Worm (Caenorhabditis elegans) whole organism, young adult: ENCODE results near the gene C03B1.7.

Source experiments
- B0019.2 ChIP-seq: fragments of 200-800 bp; sonication (Bioruptor generic); conservative IDR thresholded peaks from 2 replicates; pipeline ENCODE4 v1.3.6; 2022; ENCODE audit warnings: missing genetic modification reagents, missing genetic modification characterization, missing compliant biosample characterization
- D2030.7 ChIP-seq: fragments of 200-800 bp; sonication (Bioruptor generic); IDR thresholded peaks from 2 replicates; pipeline ENCODE4 v1.3.6; 2022; ENCODE audit warnings: missing genetic modification reagents, missing genetic modification characterization, missing compliant biosample characterization
- F23B12.7 ChIP-seq: sonication (generic microtip); optimal IDR thresholded peaks from 2 replicates; lab custom pipeline; 2017; ENCODE audit warnings: missing genetic modification characterization, mild to moderate bottlenecking, missing compliant biosample characterization, antibody characterized with exemption, moderate library complexity; ENCODE audit not compliant: insufficient read depth
- F39B2.1 ChIP-seq: fragments of 200-800 bp; sonication (Bioruptor generic); IDR thresholded peaks from 2 replicates; pipeline ENCODE4 v1.3.6; 2022; ENCODE audit warnings: missing genetic modification reagents, missing genetic modification characterization, missing compliant biosample characterization
- F49E8.2 ChIP-seq: sonication (generic microtip); optimal IDR thresholded peaks from 3 replicates; lab custom pipeline; 2017; ENCODE audit warnings: missing genetic modification characterization, mild to moderate bottlenecking, missing compliant biosample characterization, antibody characterized with exemption, moderate library complexity; ENCODE audit not compliant: insufficient read depth
- F52B5.7 ChIP-seq: sonication (generic microtip); optimal IDR thresholded peaks from 2 replicates; lab custom pipeline; 2016; ENCODE audit warnings: mild to moderate bottlenecking, missing genetic modification characterization, missing compliant biosample characterization
- Y53G8AR.9 ChIP-seq: fragments of 200-800 bp; sonication (Bioruptor generic); conservative IDR thresholded peaks from 2 replicates; pipeline ENCODE4 v1.3.6; 2022; ENCODE audit warnings: missing genetic modification reagents, missing genetic modification characterization, missing compliant biosample characterization
- aptf-2 ChIP-seq: fragments of 200-800 bp; sonication (Bioruptor generic); conservative IDR thresholded peaks from 2 replicates; pipeline ENCODE4 v1.3.6; 2022; ENCODE audit warnings: missing genetic modification reagents, missing genetic modification characterization, missing compliant biosample characterization
- ccch-3 ChIP-seq: fragments of 200-800 bp; sonication (Bioruptor generic); optimal IDR thresholded peaks from 2 replicates; lab custom pipeline; 2018; ENCODE audit warnings: mild to moderate bottlenecking, missing genetic modification characterization, missing compliant biosample characterization
- cebp-1 ChIP-seq, 2 experiments: fragments of 200-800 bp in 1 of 2; sonication (Bioruptor generic) in 1 of 2; sonication (generic microtip) in 1 of 2; IDR thresholded peaks in 1 of 2; optimal IDR thresholded peaks in 1 of 2; 2 replicates each; pipeline versions ENCODE4 v1.3.6 to Lab custom; 2017 to 2022; ENCODE audit warnings: missing compliant biosample characterization in 2 of 2, missing genetic modification characterization in 2 of 2, mild to moderate bottlenecking in 1 of 2, missing genetic modification reagents in 1 of 2, moderate library complexity in 1 of 2
- ceh-79 ChIP-seq: sonication (generic microtip); optimal IDR thresholded peaks from 2 replicates; lab custom pipeline; 2017; ENCODE audit warnings: mild to moderate bottlenecking, missing genetic modification characterization, missing compliant biosample characterization
- die-1 ChIP-seq: sonication (generic microtip); optimal IDR thresholded peaks from 2 replicates; lab custom pipeline; 2016; ENCODE audit warnings: missing genotype, mild to moderate bottlenecking, missing genetic modification characterization, missing compliant biosample characterization
- fkh-3 ChIP-seq: sonication (generic microtip); optimal IDR thresholded peaks from 2 replicates; lab custom pipeline; 2016; ENCODE audit warnings: mild to moderate bottlenecking, missing genetic modification characterization, missing compliant biosample characterization
- hsf-1 ChIP-seq: fragments of 200-800 bp; sonication (Bioruptor generic); IDR thresholded peaks from 2 replicates; pipeline ENCODE4 v1.3.6; 2022; ENCODE audit warnings: missing genetic modification reagents, missing genetic modification characterization, missing compliant biosample characterization
- lin-26 ChIP-seq: fragments of 200-800 bp; sonication (Bioruptor generic); IDR thresholded peaks from 2 replicates; pipeline ENCODE4 v1.3.6; 2022; ENCODE audit warnings: missing genetic modification reagents, missing genetic modification characterization, missing compliant biosample characterization
- lsy-27 ChIP-seq: sonication (generic microtip); optimal IDR thresholded peaks from 2 replicates; lab custom pipeline; 2017; ENCODE audit warnings: missing genetic modification characterization, mild to moderate bottlenecking, missing compliant biosample characterization, antibody characterized with exemption, missing genotype, borderline replicate concordance; ENCODE audit not compliant: insufficient read depth
- mel-28 ChIP-seq: sonication (generic microtip); optimal IDR thresholded peaks from 2 replicates; lab custom pipeline; 2016; ENCODE audit warnings: borderline replicate concordance, mild to moderate bottlenecking, missing genetic modification characterization, missing compliant biosample characterization
- mxl-1 ChIP-seq: sonication (generic microtip); optimal IDR thresholded peaks from 2 replicates; lab custom pipeline; 2016; ENCODE audit warnings: missing genetic modification characterization, missing compliant biosample characterization
- nhr-90 ChIP-seq: sonication (generic microtip); optimal IDR thresholded peaks from 2 replicates; lab custom pipeline; 2016; ENCODE audit warnings: missing genotype, mild to moderate bottlenecking, missing genetic modification characterization, missing compliant biosample characterization
- rec-8 ChIP-seq, 2 experiments: sonication (generic microtip); optimal IDR thresholded peaks; 2 replicates each; lab custom pipeline; 2016; ENCODE audit warnings: mild to moderate bottlenecking in 2 of 2, missing genetic modification characterization in 2 of 2, missing genetic modification reagents in 2 of 2, missing genotype in 2 of 2, missing biosample characterization in 1 of 2, missing compliant biosample characterization in 1 of 2, moderate library complexity in 1 of 2
- rpc-1 ChIP-seq, 2 experiments: fragments of 150-350 bp in 1 of 2; sonication (generic microtip) in 1 of 2; optimal IDR thresholded peaks; 2 replicates each; lab custom pipeline; 2014 to 2018; ENCODE audit warnings: missing biosample characterization in 1 of 2, missing genetic modification characterization in 1 of 2, missing genetic modification reagents in 1 of 2, missing genotype in 1 of 2
- sdz-38 ChIP-seq: sonication (generic microtip); optimal IDR thresholded peaks from 2 replicates; lab custom pipeline; 2016; ENCODE audit warnings: missing genotype, missing genetic modification characterization, missing compliant biosample characterization
- snpc-1.1 ChIP-seq: sonication (generic microtip); optimal IDR thresholded peaks from 2 replicates; lab custom pipeline; 2017; ENCODE audit warnings: missing genetic modification characterization, mild to moderate bottlenecking, missing compliant biosample characterization, antibody characterized with exemption, moderate library complexity, missing genotype, missing genetic modification reagents; ENCODE audit not compliant: insufficient read depth
- snpc-1.3 ChIP-seq: sonication (generic microtip); optimal IDR thresholded peaks from 2 replicates; lab custom pipeline; 2017; ENCODE audit warnings: missing genetic modification characterization, mild to moderate bottlenecking, missing compliant biosample characterization, antibody characterized with exemption, moderate library complexity, missing genotype, missing genetic modification reagents; ENCODE audit not compliant: insufficient read depth
- snpc-4 ChIP-seq, 5 experiments: fragments of 150-350 bp in 1 of 5; sonication (generic microtip) in 4 of 5; optimal IDR thresholded peaks; 2 replicates each; lab custom pipeline; 2014 to 2018; ENCODE audit warnings: missing genetic modification characterization in 5 of 5, missing biosample characterization in 3 of 5, antibody characterized with exemption in 2 of 5, mild to moderate bottlenecking in 2 of 5, missing compliant biosample characterization in 2 of 5, missing genotype in 2 of 5, moderate library complexity in 2 of 5, missing genetic modification reagents in 1 of 5
- zfh-2 ChIP-seq: fragments of 200-800 bp; sonication (Bioruptor generic); conservative IDR thresholded peaks from 2 replicates; pipeline ENCODE4 v1.3.6; 2022; ENCODE audit warnings: missing genetic modification reagents, missing genetic modification characterization, missing compliant biosample characterization
- ztf-22 ChIP-seq: fragments of 200-800 bp; sonication (Bioruptor generic); optimal IDR thresholded peaks from 2 replicates; lab custom pipeline; 2018; ENCODE audit warnings: mild to moderate bottlenecking, missing genetic modification characterization, moderate library complexity, missing compliant biosample characterization
- ztf-3 ChIP-seq: fragments of 200-800 bp; sonication (Bioruptor generic); optimal IDR thresholded peaks from 2 replicates; lab custom pipeline; 2018; ENCODE audit warnings: mild to moderate bottlenecking, missing genetic modification characterization, missing compliant biosample characterization

Gene C03B1.7

DNA sequence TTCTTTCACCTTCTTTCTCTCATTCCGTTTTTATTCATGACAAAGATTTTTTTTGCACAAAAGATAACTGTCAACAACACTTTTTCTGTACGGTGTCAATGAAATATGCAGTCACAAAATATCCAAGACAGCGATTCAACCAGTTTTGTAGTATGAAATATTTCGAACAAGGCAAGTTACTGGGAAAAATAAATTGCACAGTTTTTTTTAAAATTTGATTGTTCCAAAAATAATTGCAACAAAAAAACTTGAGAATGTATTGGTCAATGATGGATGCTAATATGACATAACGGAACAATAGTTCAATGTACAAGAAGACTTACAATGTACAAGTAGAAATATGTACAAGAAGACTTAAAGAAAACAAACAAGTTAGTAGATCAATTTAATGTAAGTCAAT is 4.2 kb downstream of the C03B1.7 start:
- TF ChIP-seq sdz-38 (tag; lab: Kevin White, UChicago) (no peak), zfh-2 (GFP tag; lab: Robert Waterston, UW) (no peak), rpc-1 (optimal IDR thresholded peaks at IDR 0.05; lab: Kevin White, UChicago) (no peak), rpc-1 (tag; optimal IDR thresholded peaks at IDR 0.05; lab: Kevin White, UChicago) (no peak), snpc-4 (GFP tag; optimal IDR thresholded peaks at IDR 0.05; lab: Kevin White, UChicago) (no peak), snpc-4 (tag; optimal IDR thresholded peaks at IDR 0.05; lab: Kevin White, UChicago) (no peak), mxl-1 (no peak), lsy-27 (tag; lab: Kevin White, UChicago) (no peak), Y53G8AR.9 (GFP tag; lab: Robert Waterston, UW) (no peak), nhr-90 (no peak), cebp-1 (GFP tag; IDR thresholded peaks at IDR 0.05; lab: Robert Waterston, UW) (no peak), cebp-1 (tag; optimal IDR thresholded peaks at IDR 0.05; lab: Kevin White, UChicago) (no peak), fkh-3 (no peak), snpc-1.3 (tag; lab: Kevin White, UChicago) (no peak), lin-26 (GFP tag; lab: Robert Waterston, UW) (no peak), hsf-1 (GFP tag; lab: Robert Waterston, UW) (no peak)

DNA sequence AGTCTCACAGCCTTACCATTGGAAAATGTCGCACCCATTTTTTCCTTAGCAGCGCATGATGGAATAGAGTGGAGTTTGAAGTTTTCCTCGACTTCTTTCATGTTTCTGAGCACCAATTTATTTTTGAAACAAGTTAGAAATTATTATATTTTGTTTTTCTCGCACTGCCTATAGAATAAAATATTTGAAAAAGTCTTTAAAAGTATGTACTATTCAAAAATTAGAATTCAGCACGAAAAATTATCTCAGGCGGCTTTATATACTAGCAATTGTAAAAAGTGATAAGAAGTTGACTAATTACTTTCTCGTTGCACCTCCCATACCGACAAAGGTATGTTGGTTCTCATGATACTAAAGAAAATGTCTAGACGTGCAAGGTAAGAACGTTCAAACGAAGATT is 5.4 kb downstream of the C03B1.7 start, which contains the start of gene C03B1.9:
Gene C03B1.9 (minus strand): TSS at position 101 of the 400 bp plus-strand sequence.
- TF ChIP-seq F52B5.7 (tag; lab: Kevin White, UChicago) (no peak), ztf-22 (no peak), snpc-1.1 (no peak), ccch-3 (no peak), B0019.2 (GFP tag; lab: Robert Waterston, UW) (no peak), Y53G8AR.9 (GFP tag; lab: Robert Waterston, UW) (no peak), ceh-79 (tag; lab: Kevin White, UChicago) (no peak)

DNA sequence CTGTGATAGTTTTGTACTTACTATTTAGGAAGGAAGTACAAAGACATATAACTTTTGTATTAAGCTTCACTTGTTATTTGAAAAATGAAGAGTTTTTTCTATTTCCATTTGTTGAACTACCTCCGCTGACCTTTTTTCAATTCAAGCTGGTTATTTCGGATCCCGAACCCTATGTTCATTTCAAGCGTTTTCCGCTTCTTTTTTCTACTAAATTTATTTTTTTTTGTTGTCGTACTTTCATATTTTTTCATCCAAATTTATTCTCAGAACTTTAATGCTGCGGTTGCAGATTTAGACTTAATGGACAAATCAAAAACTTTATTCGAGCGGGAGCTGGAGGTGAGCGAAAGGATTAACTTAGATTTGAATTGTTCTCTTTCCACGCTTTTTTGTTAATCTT is 8.4 kb downstream of the C03B1.7 start, which contains the start of gene C03B1.6:
Gene C03B1.6 (plus strand): TSS at position 301 of the 400 bp plus-strand sequence.
- TF ChIP-seq die-1 (tag; lab: Kevin White, UChicago) (no peak), ztf-22 (no peak), F23B12.7 (tag; lab: Kevin White, UChicago) (no peak), F49E8.2 (tag; lab: Kevin White, UChicago) (no peak), rec-8 (tag; optimal IDR thresholded peaks at IDR 0.05; lab: Kevin White, UChicago) (no peak), ztf-3 (GFP tag; lab: Kevin White, UChicago) (no peak), aptf-2 (GFP tag; lab: Robert Waterston, UW) (no peak)

DNA sequence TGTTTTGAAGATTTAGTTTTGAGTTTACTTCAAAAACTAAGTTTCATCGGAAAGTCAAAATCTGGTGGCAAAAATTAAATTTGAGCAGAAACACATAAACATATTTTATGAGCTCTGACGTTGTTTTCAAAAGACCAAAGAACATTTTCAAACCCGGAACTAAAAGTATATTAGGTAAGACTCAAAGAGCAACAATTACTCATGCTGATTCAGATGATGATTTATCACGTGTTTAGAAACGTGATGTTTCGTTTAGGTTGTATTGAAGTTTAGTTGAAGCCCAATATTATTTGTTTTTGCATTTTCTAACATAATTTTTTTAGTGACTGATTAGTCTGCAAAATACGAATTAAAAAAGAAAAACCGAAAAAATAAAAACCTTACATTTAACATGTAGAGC is 12.2 kb downstream of the C03B1.7 start:
- TF ChIP-seq D2030.7 (no peak), mel-28 (tag; lab: Kevin White, UChicago) (no peak), F39B2.1 (GFP tag; lab: Robert Waterston, UW) (no peak), ceh-79 (tag; lab: Kevin White, UChicago) (no peak), zfh-2 (GFP tag; lab: Robert Waterston, UW) (no peak)
